Fruit fly (Drosophila melanogaster): ENCODE measurements around the gene repo.

Gene repo

dm6 chr3R:18226043-18226808 lies 9.8 kb upstream of the repo start, which contains the start of the genes CG7168 and Mdh2 (continued):
- TF ChIP-seq CG17912 (GFP tag; optimal IDR thresholded peaks at IDR 0.05) (no peak), CG34376 (GFP tag; optimal IDR thresholded peaks at IDR 0.05) (peak; percentile 12), CG8388 (GFP tag; optimal IDR thresholded peaks at IDR 0.05) (no peak), Hmx (GFP tag; optimal IDR thresholded peaks at IDR 0.05) (no peak), grau (tag; optimal IDR thresholded peaks at IDR 0.05) (peak; percentile 1), CG14710 (tag; optimal IDR thresholded peaks at IDR 0.05) (peak; percentile 50), chm (GFP tag; IDR thresholded peaks at IDR 0.05) (no peak), Deaf1 (tag; optimal IDR thresholded peaks at IDR 0.05) (no peak), CG7745 (tag; optimal IDR thresholded peaks at IDR 0.05) (no peak), CG8089 (GFP tag; optimal IDR thresholded peaks at IDR 0.05) (no peak), CG13296 (GFP tag; optimal IDR thresholded peaks at IDR 0.05) (no peak), gcm2 (GFP tag; optimal IDR thresholded peaks at IDR 0.05) (no peak), vnd (GFP tag; IDR thresholded peaks at IDR 0.05; ENCODE audit: partially characterized antibody) (peak; percentile 81), stwl (tag; optimal IDR thresholded peaks at IDR 0.05) (peak; percentile 86), CG32772 (GFP tag; IDR thresholded peaks at IDR 0.05) (no peak), CG34422 (GFP tag; IDR thresholded peaks at IDR 0.05) (no peak), sr (GFP tag; IDR thresholded peaks at IDR 0.05) (no peak), Hey (tag; optimal IDR thresholded peaks at IDR 0.05) (no peak), row (GFP tag; IDR thresholded peaks at IDR 0.05) (no peak), mld (GFP tag; IDR thresholded peaks at IDR 0.05; ENCODE audit: partially characterized antibody) (peak; percentile 73; the same call in 2 of the 3 replicates), Oli (tag; optimal IDR thresholded peaks at IDR 0.05) (no peak), klu (GFP tag; IDR thresholded peaks at IDR 0.05) (peak; percentile 30; the same call in 1 of the 2 replicates), CG17359 (tag; optimal IDR thresholded peaks at IDR 0.05) (no peak), HLH3B (GFP tag; IDR thresholded peaks at IDR 0.05) (no peak), tup (GFP tag; optimal IDR thresholded peaks at IDR 0.05) (no peak), crol (GFP tag; IDR thresholded peaks at IDR 0.05) (peak; percentile 35; the same call in 1 of the 2 replicates), CG18262 (tag; optimal IDR thresholded peaks at IDR 0.05) (no peak), CG4282 (GFP tag; optimal IDR thresholded peaks at IDR 0.05) (no peak), CG17612 (GFP tag; IDR thresholded peaks at IDR 0.05) (no peak), CG5245 (GFP tag; optimal IDR thresholded peaks at IDR 0.05) (no peak), crc (GFP tag; optimal IDR thresholded peaks at IDR 0.05) (no peak), CG9876 (GFP tag; optimal IDR thresholded peaks at IDR 0.05) (no peak), NFAT (GFP tag; IDR thresholded peaks at IDR 0.05) (no peak), pum (GFP tag; optimal IDR thresholded peaks at IDR 0.05) (no peak), MESR4 (GFP tag; optimal IDR thresholded peaks at IDR 0.05) (peak; percentile 34), GATAe (GFP tag; conservative IDR thresholded peaks at IDR 0.05) (no peak), CG9215 (GFP tag; IDR thresholded peaks at IDR 0.05) (no peak), sens (GFP tag) (peak; percentile 71), mam (GFP tag; optimal IDR thresholded peaks at IDR 0.05) (no peak), kni (GFP tag; optimal IDR thresholded peaks at IDR 0.05) (no peak), psq (GFP tag; optimal IDR thresholded peaks at IDR 0.05) (no peak), CG17361 (GFP tag; IDR thresholded peaks at IDR 0.05) (no peak), CG10959 (GFP tag; IDR thresholded peaks at IDR 0.05) (no peak), gcm (GFP tag; optimal IDR thresholded peaks at IDR 0.05) (no peak), CG32532 (GFP tag; IDR thresholded peaks at IDR 0.05) (no peak), Blimp-1 (GFP tag; optimal IDR thresholded peaks at IDR 0.05) (no peak), Ets97D (GFP tag; optimal IDR thresholded peaks at IDR 0.05) (peak; percentile 67), ci (GFP tag; IDR thresholded peaks at IDR 0.05) (no peak), hbn (GFP tag; IDR thresholded peaks at IDR 0.05; ENCODE audit: partially characterized antibody) (peak; percentile 69), B-H2 (GFP tag; optimal IDR thresholded peaks at IDR 0.05) (no peak)
